Worm (Caenorhabditis elegans): ENCODE data around the gene C37C3.17.

DNA sequence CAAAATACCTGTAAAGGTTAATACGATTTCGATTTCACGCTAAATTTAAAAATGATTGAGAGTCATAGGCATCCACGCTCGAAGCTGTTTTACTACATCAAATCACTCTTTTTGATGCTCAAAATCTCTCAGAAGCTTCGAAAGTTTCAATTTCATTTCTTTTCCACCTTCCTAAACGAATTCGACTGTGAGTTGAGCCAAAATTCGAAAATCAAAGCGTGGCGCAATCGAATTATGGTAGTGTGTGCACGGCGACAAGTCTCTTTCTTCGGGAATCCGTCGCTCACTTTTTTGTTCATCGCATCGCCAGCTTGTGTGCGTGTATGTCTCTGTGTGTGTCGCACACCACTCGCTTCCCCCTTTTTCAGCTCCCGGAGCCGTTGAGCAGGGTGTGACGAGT lies 11.3 kb upstream of the C37C3.17 start:
- TF ChIP-seq nhr-12 (tag; optimal IDR thresholded peaks at IDR 0.05) (no peak), pag-3 (tag; optimal IDR thresholded peaks at IDR 0.05; ENCODE audit: borderline replicate concordance, insufficient read depth) (no peak), C16A3.4 (tag; optimal IDR thresholded peaks at IDR 0.05) (no peak), lin-13 (GFP tag; optimal IDR thresholded peaks at IDR 0.05) (no peak), nhr-237 (tag; optimal IDR thresholded peaks at IDR 0.05) (no peak), hlh-4 (tag; optimal IDR thresholded peaks at IDR 0.05) (no peak), snpc-4 (tag; optimal IDR thresholded peaks at IDR 0.05) (no peak), skn-1 (tag; optimal IDR thresholded peaks at IDR 0.05) (no peak), ztf-11 (tag; optimal IDR thresholded peaks at IDR 0.05) (no peak)

Measured in whole organism, L1 larva.